Fruit fly (Drosophila melanogaster) whole organism, embryonic: Measurements from ENCODE around the gene eIF2Bepsilon.
A peak's percentile ranks its signal among the peaks of the same experiment; 100 is the strongest.

ENCODE experiments used
- ATbp ChIP-seq: fragments of 200-800 bp; sonication (Bioruptor generic); optimal IDR thresholded peaks from 2 replicates; lab custom pipeline; 2017; ENCODE audit warnings: missing biosample characterization, mild to moderate bottlenecking, missing genetic modification characterization, missing genetic modification reagents
- Awh ChIP-seq: fragments of 200-800 bp; sonication (Bioruptor generic); IDR thresholded peaks from 2 replicates; pipeline ENCODE4, ENCODE4 v1.3.6; 2022; ENCODE audit warnings: missing biosample characterization, missing genetic modification characterization
- B-H2 ChIP-seq: fragments of 200-800 bp; sonication (Bioruptor generic); optimal IDR thresholded peaks from 2 replicates; lab custom pipeline; 2018; ENCODE audit warnings: missing biosample characterization, mild to moderate bottlenecking, missing genetic modification characterization
- CG10654 ChIP-seq: fragments of 200-800 bp; sonication (Bioruptor generic); optimal IDR thresholded peaks from 2 replicates; lab custom pipeline; 2016; ENCODE audit warnings: missing biosample characterization, missing genetic modification characterization
- CG12659 ChIP-seq: fragments of 200-800 bp; sonication (Bioruptor generic); optimal IDR thresholded peaks from 3 replicates; lab custom pipeline; 2017; ENCODE audit warnings: mild to moderate bottlenecking, missing biosample characterization, missing genetic modification reagents, missing genetic modification characterization
- CG13123 ChIP-seq: fragments of 200-800 bp; sonication (Bioruptor generic); optimal IDR thresholded peaks from 2 replicates; lab custom pipeline; 2016; ENCODE audit warnings: missing biosample characterization, missing genetic modification characterization
- CG15011 ChIP-seq: fragments of 200-800 bp; sonication (Bioruptor generic); optimal IDR thresholded peaks from 3 replicates; lab custom pipeline; 2018; ENCODE audit warnings: missing biosample characterization, mild to moderate bottlenecking, missing genetic modification characterization
- CG15073 ChIP-seq: fragments of 200-800 bp; sonication (Bioruptor generic); optimal IDR thresholded peaks from 2 replicates; lab custom pipeline; 2016; ENCODE audit warnings: missing biosample characterization, missing genetic modification characterization
- CG1529 ChIP-seq: fragments of 200-800 bp; sonication (Bioruptor generic); optimal IDR thresholded peaks from 3 replicates; lab custom pipeline; 2018; ENCODE audit warnings: missing biosample characterization, missing genetic modification characterization
- CG15696 ChIP-seq: fragments of 200-800 bp; sonication (Bioruptor generic); optimal IDR thresholded peaks from 2 replicates; lab custom pipeline; 2019; ENCODE audit warnings: missing biosample characterization, mild to moderate bottlenecking, missing genetic modification characterization, moderate library complexity
- CG16779 ChIP-seq: fragments of 200-800 bp; sonication (Bioruptor generic); IDR thresholded peaks from 2 replicates; pipeline ENCODE4 v1.3.6; 2022; ENCODE audit warnings: missing biosample characterization, missing genetic modification characterization
- CG16813 ChIP-seq: fragments of 200-800 bp; sonication (Bioruptor generic); IDR thresholded peaks from 3 replicates; pipeline ENCODE4 v1.3.6; 2022; ENCODE audit warnings: missing biosample characterization, missing genetic modification characterization; ENCODE audit not compliant: partially characterized antibody
- CG17829 ChIP-seq: fragments of 200-800 bp; optimal IDR thresholded peaks from 2 replicates; lab custom pipeline; 2019; ENCODE audit warnings: missing biosample characterization, mild to moderate bottlenecking, missing genetic modification characterization, moderate library complexity
- CG2199 ChIP-seq: fragments of 200-800 bp; sonication (Bioruptor generic); IDR thresholded peaks from 3 replicates; pipeline ENCODE4 v1.3.6; 2022; ENCODE audit warnings: missing biosample characterization, missing genetic modification characterization
- CG3163 ChIP-seq: fragments of 200-800 bp; sonication (Bioruptor generic); optimal IDR thresholded peaks from 3 replicates; lab custom pipeline; 2016; ENCODE audit warnings: missing biosample characterization, missing genetic modification characterization
- CG4282 ChIP-seq: fragments of 200-800 bp; sonication (Bioruptor generic); optimal IDR thresholded peaks from 2 replicates; lab custom pipeline; 2016; ENCODE audit warnings: missing biosample characterization, missing genetic modification characterization
- CG6272 ChIP-seq: fragments of 200-800 bp; sonication (Bioruptor generic); IDR thresholded peaks from 2 replicates; pipeline ENCODE4 v1.3.6; 2022; ENCODE audit warnings: missing biosample characterization, missing genetic modification characterization
- CG6791 ChIP-seq: fragments of 200-800 bp; sonication (Bioruptor generic); IDR thresholded peaks from 3 replicates; pipeline ENCODE4 v1.3.6; 2022; ENCODE audit warnings: missing biosample characterization, missing genetic modification characterization; ENCODE audit not compliant: partially characterized antibody
- CG7271 ChIP-seq: fragments of 200-800 bp; sonication (Bioruptor generic); optimal IDR thresholded peaks from 2 replicates; lab custom pipeline; 2018; ENCODE audit warnings: missing biosample characterization, mild to moderate bottlenecking, missing genetic modification characterization, moderate library complexity
- CG7357 ChIP-seq: fragments of 200-800 bp; sonication (Bioruptor generic); IDR thresholded peaks from 3 replicates; pipeline ENCODE4 v1.3.6; 2022; ENCODE audit warnings: missing biosample characterization, missing genetic modification characterization
- Dip2 ChIP-seq: fragments of 200-800 bp; sonication (Bioruptor generic); IDR thresholded peaks from 2 replicates; pipeline ENCODE4 v1.3.6; 2022; ENCODE audit warnings: missing biosample characterization, missing genetic modification characterization
- Dref ChIP-seq: fragments of 200-800 bp; sonication (Bioruptor generic); IDR thresholded peaks from 2 replicates; pipeline ENCODE4 v1.3.6; 2022; ENCODE audit warnings: missing biosample characterization, missing genetic modification characterization
- E2f1 ChIP-seq: fragments of 200-800 bp; sonication (Bioruptor generic); IDR thresholded peaks from 2 replicates; pipeline ENCODE4 v1.3.6; 2022; ENCODE audit warnings: missing biosample characterization, missing genetic modification characterization
- HmgD ChIP-seq: fragments of 200-800 bp; sonication (Bioruptor generic); optimal IDR thresholded peaks from 3 replicates; lab custom pipeline; 2016; ENCODE audit warnings: missing biosample characterization, missing genetic modification characterization
- Med ChIP-seq: fragments of 200-800 bp; sonication (Bioruptor generic); peaks from one replicate; lab custom pipeline; 2016; ENCODE audit warnings: missing biosample characterization, missing genetic modification characterization, mild to moderate bottlenecking, inconsistent platforms, moderate library complexity
- Rfx ChIP-seq: fragments of 200-800 bp; sonication (Bioruptor generic); IDR thresholded peaks from 2 replicates; pipeline ENCODE4 v1.3.6; 2022; ENCODE audit warnings: missing biosample characterization, missing genetic modification characterization
- Rx ChIP-seq: fragments of 200-800 bp; sonication (Bioruptor generic); IDR thresholded peaks from 2 replicates; pipeline ENCODE4 v1.3.6; 2022; ENCODE audit warnings: missing biosample characterization, missing genetic modification characterization
- Side ChIP-seq: fragments of 200-800 bp; sonication (Bioruptor generic); optimal IDR thresholded peaks from 2 replicates; lab custom pipeline; 2016; ENCODE audit warnings: missing biosample characterization, missing genetic modification characterization
- Ssrp ChIP-seq: fragments of 200-800 bp; sonication (Bioruptor generic); optimal IDR thresholded peaks from 2 replicates; lab custom pipeline; 2018; ENCODE audit warnings: missing biosample characterization, mild to moderate bottlenecking, missing genetic modification characterization, moderate library complexity
- Taf1 ChIP-seq: fragments of 200-800 bp; sonication (Bioruptor generic); IDR thresholded peaks from 2 replicates; pipeline ENCODE4 v1.3.6; 2022; ENCODE audit warnings: missing biosample characterization, missing genetic modification characterization
- Vsx1 ChIP-seq: fragments of 200-800 bp; sonication (Bioruptor generic); optimal IDR thresholded peaks from 2 replicates; lab custom pipeline; 2017; ENCODE audit warnings: missing biosample characterization, mild to moderate bottlenecking, missing genetic modification characterization, missing genetic modification reagents
- abd-A ChIP-seq: fragments of 200-800 bp; sonication (Bioruptor generic); optimal IDR thresholded peaks from 3 replicates; lab custom pipeline; 2019; ENCODE audit warnings: missing biosample characterization, mild to moderate bottlenecking, missing genetic modification characterization, moderate library complexity
- ato ChIP-seq: fragments of 200-800 bp; sonication (Bioruptor generic); IDR thresholded peaks from 2 replicates; pipeline ENCODE4 v1.3.6; 2022; ENCODE audit warnings: missing biosample characterization, missing genetic modification characterization; ENCODE audit not compliant: partially characterized antibody
- bcd ChIP-seq: fragments of 200-800 bp; sonication (Bioruptor generic); optimal IDR thresholded peaks from 2 replicates; lab custom pipeline; 2017; ENCODE audit warnings: missing biosample characterization, mild to moderate bottlenecking, missing genetic modification characterization
- caup ChIP-seq: fragments of 200-800 bp; sonication (Bioruptor generic); optimal IDR thresholded peaks from 3 replicates; lab custom pipeline; 2017; ENCODE audit warnings: missing biosample characterization, mild to moderate bottlenecking, missing genetic modification characterization, moderate library complexity; ENCODE audit not compliant: severe bottlenecking
- chif ChIP-seq, 2 experiments: fragments of 200-800 bp; sonication (Bioruptor generic); optimal IDR thresholded peaks; 3 replicates each; lab custom pipeline; 2016; ENCODE audit warnings: missing biosample characterization in 2 of 2, missing genetic modification characterization in 2 of 2
- corto ChIP-seq: fragments of 200-800 bp; sonication (Bioruptor generic); optimal IDR thresholded peaks from 2 replicates; lab custom pipeline; 2016; ENCODE audit warnings: missing biosample characterization, mild to moderate bottlenecking, missing genetic modification characterization, moderate library complexity
- disco-r ChIP-seq: fragments of 200-800 bp; sonication (Bioruptor generic); optimal IDR thresholded peaks from 2 replicates; lab custom pipeline; 2016; ENCODE audit warnings: missing biosample characterization, missing genetic modification characterization
- ems ChIP-seq: fragments of 200-800 bp; sonication (Bioruptor generic); optimal IDR thresholded peaks from 3 replicates; lab custom pipeline; 2016; ENCODE audit warnings: missing biosample characterization, missing genetic modification characterization
- ewg ChIP-seq: fragments of 200-800 bp; sonication (Bioruptor generic); optimal IDR thresholded peaks from 3 replicates; lab custom pipeline; 2017; ENCODE audit warnings: mild to moderate bottlenecking, missing biosample characterization, missing genetic modification reagents, missing genetic modification characterization
- fru ChIP-seq: fragments of >200 bp; optimal IDR thresholded peaks from 2 replicates; lab custom pipeline; 2017
- fu2 ChIP-seq: fragments of 200-800 bp; sonication (Bioruptor generic); optimal IDR thresholded peaks from 2 replicates; lab custom pipeline; 2016; ENCODE audit warnings: missing biosample characterization, missing genetic modification characterization
- gsb-n ChIP-seq: fragments of 200-800 bp; sonication (Bioruptor generic); optimal IDR thresholded peaks from 3 replicates; lab custom pipeline; 2018; ENCODE audit warnings: missing biosample characterization, mild to moderate bottlenecking, missing genetic modification characterization
- lbe ChIP-seq: fragments of 200-800 bp; sonication (Bioruptor generic); optimal IDR thresholded peaks from 2 replicates; lab custom pipeline; 2016; ENCODE audit warnings: missing biosample characterization, mild to moderate bottlenecking, missing genetic modification characterization
- otp ChIP-seq: fragments of 200-800 bp; sonication (Bioruptor generic); IDR thresholded peaks from 3 replicates; pipeline ENCODE4, ENCODE4 v1.3.6; 2022; ENCODE audit warnings: missing biosample characterization, missing genetic modification characterization
- pros ChIP-seq: fragments of 200-800 bp; sonication (Bioruptor generic); optimal IDR thresholded peaks from 3 replicates; lab custom pipeline; 2019; ENCODE audit warnings: missing biosample characterization, mild to moderate bottlenecking, missing genetic modification characterization, moderate library complexity
- psq ChIP-seq: fragments of 200-800 bp; sonication (Bioruptor generic); optimal IDR thresholded peaks from 2 replicates; lab custom pipeline; 2017; ENCODE audit warnings: missing biosample characterization, missing genetic modification characterization
- pzg ChIP-seq: fragments of 200-800 bp; sonication (Bioruptor generic); optimal IDR thresholded peaks from 3 replicates; lab custom pipeline; 2018; ENCODE audit warnings: missing biosample characterization, mild to moderate bottlenecking, missing genetic modification characterization, moderate library complexity
- scrt ChIP-seq: fragments of 200-800 bp; sonication (Bioruptor generic); optimal IDR thresholded peaks from 2 replicates; lab custom pipeline; 2018; ENCODE audit warnings: missing biosample characterization, mild to moderate bottlenecking, missing genetic modification characterization, moderate library complexity
- sima ChIP-seq: fragments of 200-800 bp; sonication (Bioruptor generic); optimal IDR thresholded peaks from 2 replicates; lab custom pipeline; 2016; ENCODE audit warnings: missing biosample characterization, missing genetic modification characterization
- wek ChIP-seq: fragments of 200-800 bp; sonication (Bioruptor generic); optimal IDR thresholded peaks from 3 replicates; lab custom pipeline; 2018; ENCODE audit warnings: missing biosample characterization, mild to moderate bottlenecking, missing genetic modification characterization, moderate library complexity

The eIF2Bepsilon gene

dm6 chrX:1879606-1880110 is 43.0 kb downstream of the eIF2Bepsilon start, which contains the start of gene CG14818 (continued):
- TF ChIP-seq CG3163 (GFP tag; lab: Kevin White, UChicago) (peak; percentile 31), gsb-n (tag; lab: Kevin White, UChicago) (no peak), CG16813 (GFP tag; lab: Robert Waterston, UW) (peak; percentile 88), ato (peak; percentile 46; the same call in 1 of the 2 replicates), B-H2 (GFP tag; lab: Kevin White, UChicago) (peak; percentile 60), CG10654 (peak; percentile 55), lbe (GFP tag; lab: Kevin White, UChicago) (peak; percentile 54), CG17829 (tag; lab: Kevin White, UChicago) (peak; percentile 31), abd-A (tag; lab: Kevin White, UChicago) (no peak), bcd (GFP tag; lab: Kevin White, UChicago) (peak; percentile 48), Taf1 (GFP tag; lab: Robert Waterston, UW) (no peak), pros (GFP tag; lab: Kevin White, UChicago) (no peak), Rfx (peak; percentile 82), caup (peak; percentile 72), CG7357 (GFP tag; lab: Robert Waterston, UW) (peak; percentile 64; the same call in 2 of the 3 replicates), CG6272 (GFP tag; lab: Robert Waterston, UW) (peak; percentile 50), ems (peak; percentile 38), otp (GFP tag; lab: Robert Waterston, UW) (peak; percentile 56; the same call in 1 of the 3 replicates), CG6791 (GFP tag; lab: Robert Waterston, UW) (peak; percentile 81), sima (GFP tag; lab: Kevin White, UChicago) (no peak), Side (GFP tag; lab: Kevin White, UChicago) (peak; percentile 63), CG2199 (GFP tag; lab: Robert Waterston, UW) (no peak), wek (GFP tag; lab: Kevin White, UChicago) (peak; percentile 81), Ssrp (tag; lab: Kevin White, UChicago) (peak; percentile 24), pzg (GFP tag; lab: Kevin White, UChicago) (peak; percentile 32), CG1529 (no peak), CG4282 (no peak), CG15696 (tag; lab: Kevin White, UChicago) (peak; percentile 61), Vsx1 (GFP tag; lab: Kevin White, UChicago) (no peak), corto (GFP tag; lab: Kevin White, UChicago) (no peak), Dref (GFP tag; lab: Robert Waterston, UW) (no peak), psq (GFP tag; lab: Kevin White, UChicago) (no peak), chif (GFP tag; optimal IDR thresholded peaks at IDR 0.05; lab: Kevin White, UChicago) (peak; percentile 30 to 56), Awh (GFP tag; lab: Robert Waterston, UW) (no peak), Med (GFP tag; lab: Kevin White, UChicago) (peak; percentile 95), ATbp (GFP tag; lab: Kevin White, UChicago) (no peak), disco-r (GFP tag; lab: Kevin White, UChicago) (peak; percentile 18), Dip2 (GFP tag; lab: Robert Waterston, UW) (no peak), CG15073 (GFP tag; lab: Kevin White, UChicago) (no peak), CG7271 (no peak), fru (lab: Kevin White, UChicago) (no peak), HmgD (GFP tag; lab: Kevin White, UChicago) (no peak), scrt (no peak), CG13123 (no peak), CG15011 (no peak), E2f1 (GFP tag; lab: Robert Waterston, UW) (peak; percentile 51; the same call in 1 of the 2 replicates), fu2 (peak; percentile 63), ewg (peak; percentile 2), CG12659 (GFP tag; lab: Kevin White, UChicago) (peak; percentile 49), CG16779 (GFP tag; lab: Robert Waterston, UW) (0 out of 2 replicates have a peak, but pooled peaks have one; percentile 45), Rx (GFP tag; lab: Robert Waterston, UW) (peak; percentile 38)
